Worm (Caenorhabditis elegans) whole organism, mixed stage, embryonic: ENCODE results near the gene F21D9.4.

Experiments
- ceh-43 ChIP-seq: fragments of 200-800 bp; sonication (Bioruptor generic); optimal IDR thresholded peaks from 2 replicates; lab custom pipeline; 2018; ENCODE audit warnings: mild to moderate bottlenecking, missing genetic modification characterization, moderate library complexity, missing compliant biosample characterization
- ceh-83 ChIP-seq: fragments of 200-800 bp; sonication (Bioruptor generic); optimal IDR thresholded peaks from 2 replicates; lab custom pipeline; 2018; ENCODE audit warnings: mild to moderate bottlenecking, missing genetic modification characterization, missing compliant biosample characterization
- ces-1 ChIP-seq: fragments of 150-350 bp; optimal IDR thresholded peaks from 2 replicates; lab custom pipeline; 2014; ENCODE audit warnings: missing biosample characterization, missing genetic modification reagents, missing genetic modification characterization
- cnd-1 ChIP-seq: fragments of 200-800 bp; sonication (Bioruptor generic); optimal IDR thresholded peaks from 2 replicates; lab custom pipeline; 2018; ENCODE audit warnings: mild to moderate bottlenecking, missing genetic modification characterization, missing compliant biosample characterization
- drap-1 ChIP-seq: fragments of 200-800 bp; sonication (Bioruptor generic); optimal IDR thresholded peaks from 3 replicates; lab custom pipeline; 2018; ENCODE audit warnings: mild to moderate bottlenecking, missing genetic modification characterization, missing compliant biosample characterization
- elt-1 ChIP-seq: sonication (generic microtip); optimal IDR thresholded peaks from 2 replicates; lab custom pipeline; 2017; ENCODE audit warnings: missing genetic modification characterization, mild to moderate bottlenecking, missing compliant biosample characterization, antibody characterized with exemption, moderate library complexity, borderline replicate concordance; ENCODE audit not compliant: insufficient read depth
- elt-3 ChIP-seq: fragments of 150-350 bp; optimal IDR thresholded peaks from 2 replicates; lab custom pipeline; 2014; ENCODE audit warnings: missing biosample characterization, missing genetic modification characterization
- flh-1 ChIP-seq: fragments of 200-800 bp; sonication (Bioruptor generic); optimal IDR thresholded peaks from 2 replicates; lab custom pipeline; 2018; ENCODE audit warnings: mild to moderate bottlenecking, missing genetic modification characterization, moderate library complexity, missing compliant biosample characterization
- ham-2 ChIP-seq: fragments of 200-800 bp; sonication (Bioruptor generic); optimal IDR thresholded peaks from 2 replicates; lab custom pipeline; 2018; ENCODE audit warnings: mild to moderate bottlenecking, missing genetic modification characterization, missing compliant biosample characterization
- hlh-1 ChIP-seq: fragments of 150-350 bp; optimal IDR thresholded peaks from 2 replicates; lab custom pipeline; 2014; ENCODE audit warnings: missing biosample characterization, missing genetic modification reagents, missing genetic modification characterization
- lin-32 ChIP-seq: fragments of 200-800 bp; sonication (Bioruptor generic); optimal IDR thresholded peaks from 2 replicates; lab custom pipeline; 2018; ENCODE audit warnings: mild to moderate bottlenecking, missing genetic modification characterization, missing compliant biosample characterization
- lsy-2 ChIP-seq: fragments of 150-350 bp; optimal IDR thresholded peaks from 2 replicates; lab custom pipeline; 2014; ENCODE audit warnings: missing biosample characterization, missing genetic modification characterization
- mep-1 ChIP-seq: fragments of 150-350 bp; optimal IDR thresholded peaks from 2 replicates; lab custom pipeline; 2017; ENCODE audit warnings: missing biosample characterization, missing genetic modification reagents, missing genetic modification characterization, inconsistent platforms
- mls-2 ChIP-seq: sonication (generic microtip); optimal IDR thresholded peaks from 2 replicates; lab custom pipeline; 2016; ENCODE audit warnings: mild to moderate bottlenecking, missing genetic modification characterization, moderate library complexity, missing compliant biosample characterization
- nhr-12 ChIP-seq: fragments of 150-350 bp; optimal IDR thresholded peaks from 2 replicates; lab custom pipeline; 2014; ENCODE audit warnings: missing biosample characterization, missing genetic modification characterization
- nhr-2 ChIP-seq: fragments of 150-350 bp; optimal IDR thresholded peaks from 2 replicates; lab custom pipeline; 2014; ENCODE audit warnings: missing biosample characterization, missing genetic modification characterization
- nhr-237 ChIP-seq: fragments of 150-350 bp; optimal IDR thresholded peaks from 2 replicates; lab custom pipeline; 2014; ENCODE audit warnings: missing biosample characterization, missing genetic modification characterization
- nhr-28 ChIP-seq: fragments of 150-350 bp; optimal IDR thresholded peaks from 2 replicates; lab custom pipeline; 2014; ENCODE audit warnings: missing biosample characterization, missing genetic modification characterization
- nhr-76 ChIP-seq: sonication (generic microtip); optimal IDR thresholded peaks from 2 replicates; lab custom pipeline; 2017; ENCODE audit warnings: missing biosample characterization, missing genetic modification characterization
- sem-2 ChIP-seq: fragments of 200-800 bp; sonication (Bioruptor generic); optimal IDR thresholded peaks from 2 replicates; lab custom pipeline; 2018; ENCODE audit warnings: mild to moderate bottlenecking, missing genetic modification characterization, missing compliant biosample characterization
- snpc-4 ChIP-seq: fragments of 150-350 bp; optimal IDR thresholded peaks from 2 replicates; lab custom pipeline; 2014; ENCODE audit warnings: missing biosample characterization, missing genetic modification characterization
- sptf-1 ChIP-seq: sonication (generic microtip); optimal IDR thresholded peaks from 2 replicates; lab custom pipeline; 2017; ENCODE audit warnings: mild to moderate bottlenecking, missing genetic modification characterization, moderate library complexity, missing compliant biosample characterization
- tbx-8 ChIP-seq: fragments of 200-800 bp; sonication (Bioruptor generic); optimal IDR thresholded peaks from 2 replicates; lab custom pipeline; 2018; ENCODE audit warnings: mild to moderate bottlenecking, missing genetic modification characterization, moderate library complexity, missing compliant biosample characterization
- unc-120 ChIP-seq: sonication (generic microtip); optimal IDR thresholded peaks from 2 replicates; lab custom pipeline; 2017; ENCODE audit warnings: missing genetic modification characterization, missing compliant biosample characterization; ENCODE audit not compliant: poor library complexity, severe bottlenecking
- unc-39 ChIP-seq: fragments of 150-350 bp; optimal IDR thresholded peaks from 2 replicates; lab custom pipeline; 2014; ENCODE audit warnings: missing biosample characterization, missing genetic modification characterization
- zip-8 ChIP-seq: fragments of 150-350 bp; optimal IDR thresholded peaks from 2 replicates; lab custom pipeline; 2014; ENCODE audit warnings: missing biosample characterization, missing genetic modification characterization
- ztf-11 ChIP-seq: fragments of 150-350 bp; optimal IDR thresholded peaks from 2 replicates; lab custom pipeline; 2014; ENCODE audit warnings: missing biosample characterization, missing genetic modification characterization

F21D9.4 gene

DNA sequence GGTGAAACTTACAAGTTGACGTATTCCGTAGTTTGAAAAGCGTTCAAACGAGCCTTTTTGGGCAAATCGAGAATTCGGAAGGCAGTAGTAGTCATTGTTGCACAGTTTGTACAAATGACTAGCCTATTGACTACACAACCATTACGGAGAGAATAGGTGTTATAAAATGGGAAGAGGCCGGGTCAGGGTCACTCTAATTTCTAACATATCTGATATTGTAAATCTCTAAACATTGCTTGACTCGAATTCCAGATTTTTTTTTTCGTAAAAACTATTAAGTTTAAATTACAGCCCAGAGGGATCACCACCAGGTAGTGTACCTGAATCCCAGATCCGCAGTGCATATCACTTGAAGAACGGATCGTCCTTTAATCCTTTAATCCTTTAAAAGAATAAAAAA lies 16.4 kb upstream of the F21D9.4 start, which contains the start of gene fbxb-2:
TSS of gene fbxb-2 (minus strand) at position 101 of the 400 bp plus-strand sequence.
- TF ChIP-seq lsy-2 (tag; lab: Kevin White, UChicago) (no peak), sptf-1 (no peak), hlh-1 (tag; lab: Kevin White, UChicago) (no peak), ces-1 (no peak)

DNA sequence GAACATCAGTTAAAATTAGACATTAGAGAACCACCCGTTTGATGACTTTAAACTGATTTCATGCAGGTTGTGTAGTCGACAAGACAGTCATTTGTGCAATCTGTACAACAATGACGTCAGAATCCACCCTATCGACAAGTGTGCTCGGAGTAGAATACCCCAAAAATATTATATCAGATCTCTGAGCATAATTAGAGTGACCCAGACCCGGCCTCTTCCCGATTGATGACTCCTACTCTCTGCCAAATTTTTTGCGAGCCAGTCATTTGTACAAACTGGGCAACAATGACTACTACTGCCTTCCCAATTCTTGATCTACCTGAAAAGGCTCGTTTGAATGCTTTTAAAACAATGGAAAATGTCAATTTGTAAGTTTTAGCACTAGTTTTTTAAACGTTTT lies 13.5 kb upstream of the F21D9.4 start, which contains the start of the genes fbxb-115 and fbxb-1:
TSS of gene fbxb-115 (minus strand) at position 101 of the 400 bp plus-strand sequence.
TSS of gene fbxb-1 (plus strand) at position 226 of the 400 bp plus-strand sequence.
- no peak for TF ChIP-seq snpc-4
- no peak for TF ChIP-seq nhr-237 (tag; lab: Kevin White, UChicago)
- TF ChIP-seq zip-8 = no peak
- no peak for TF ChIP-seq nhr-12 (tag; lab: Kevin White, UChicago)
- no peak for TF ChIP-seq unc-39 (tag; lab: Kevin White, UChicago)
- TF ChIP-seq nhr-28 (tag; lab: Kevin White, UChicago) = no peak
- no peak for TF ChIP-seq ham-2 (GFP tag; lab: Kevin White, UChicago)

- no peak for TF ChIP-seq nhr-237 (tag; lab: Kevin White, UChicago)
- no peak for TF ChIP-seq nhr-28 (tag; lab: Kevin White, UChicago)
- TF ChIP-seq nhr-76 (tag; lab: Kevin White, UChicago) = no peak
- TF ChIP-seq ceh-43 (GFP tag; lab: Kevin White, UChicago) = no peak
- peak; percentile 36 for TF ChIP-seq nhr-2 (tag; lab: Kevin White, UChicago)
- no peak for TF ChIP-seq elt-3 (tag; lab: Kevin White, UChicago)
- TF ChIP-seq zip-8 = no peak
- no peak for TF ChIP-seq elt-1
- no peak for TF ChIP-seq lsy-2 (tag; lab: Kevin White, UChicago)
- TF ChIP-seq cnd-1 (tag; lab: Kevin White, UChicago) = peak; percentile 16
- TF ChIP-seq ces-1 = no peak
These were observed 2.6 kb upstream of the F21D9.4 start, which contains the start of gene str-81 for ce11 chrV:19250983-19251382. Gene str-81, minus strand, starts transcription at chrV:19251083.

DNA sequence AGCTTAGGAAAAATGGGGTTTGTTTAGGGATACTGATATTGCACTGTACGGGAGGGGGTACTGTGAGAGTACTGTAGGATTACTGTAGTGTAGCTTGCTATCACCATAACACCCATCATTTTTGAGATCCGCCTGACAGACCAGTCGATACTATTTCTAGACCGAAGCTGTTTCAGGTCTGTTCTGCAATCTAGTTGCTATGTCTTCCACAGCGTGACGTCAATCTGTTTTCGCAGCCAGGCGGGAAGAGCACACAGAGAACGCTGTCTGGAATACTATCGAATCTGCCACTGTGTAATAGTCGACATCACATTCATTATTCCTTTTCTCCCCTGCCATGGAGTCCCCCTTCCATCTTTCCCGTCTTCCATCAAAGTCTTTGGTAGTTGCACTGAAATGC lies 1.8 kb upstream of the F21D9.4 start, which contains the start of gene F21D9.11:
TSS of gene F21D9.11 (plus strand) at position 301 of the 400 bp plus-strand sequence.
- TF ChIP-seq flh-1 = no peak
- no peak for TF ChIP-seq sem-2 (GFP tag; lab: Kevin White, UChicago)
- TF ChIP-seq mls-2 (tag; lab: Kevin White, UChicago) = no peak
- TF ChIP-seq unc-120 (tag; lab: Kevin White, UChicago) = no peak
- TF ChIP-seq ztf-11 (tag; lab: Kevin White, UChicago) = no peak

DNA sequence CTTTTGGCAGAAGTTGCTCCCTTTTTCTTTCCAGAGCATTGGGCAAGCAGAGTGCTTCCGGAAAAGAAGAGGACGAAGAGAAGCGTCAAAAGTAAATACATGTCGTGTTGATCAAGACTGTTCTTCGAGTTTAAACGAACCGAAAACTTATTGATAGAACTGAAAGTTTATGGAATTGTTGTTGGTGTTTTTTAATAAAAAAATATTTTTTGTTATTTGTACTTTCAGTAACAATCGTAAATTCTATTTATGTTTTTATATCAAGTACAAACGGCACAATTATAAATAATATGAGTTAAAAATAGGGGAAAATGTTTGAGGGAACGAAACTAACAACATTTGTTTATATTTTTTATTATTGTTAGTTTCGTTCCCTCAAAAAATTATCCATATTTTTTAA lies 4.0 kb downstream of the F21D9.4 start, which contains the start of gene F21D9.3:
TSS of gene F21D9.3 (minus strand) at position 101 of the 400 bp plus-strand sequence.
- TF ChIP-seq drap-1 (no peak), hlh-1 (tag; lab: Kevin White, UChicago) (no peak), zip-8 (no peak), ztf-11 (tag; lab: Kevin White, UChicago) (no peak), mep-1 (no peak), snpc-4 (no peak), tbx-8 (GFP tag; lab: Kevin White, UChicago) (no peak), unc-120 (tag; lab: Kevin White, UChicago) (no peak), ceh-83 (GFP tag; lab: Kevin White, UChicago) (no peak)
- TF ChIP-seq, all 35 proteins: peak for 0

ce11 chrV:19259403-19259802 lies 5.8 kb downstream of the F21D9.4 start:
- TF ChIP-seq flh-1 (no peak), hlh-1 (tag; lab: Kevin White, UChicago) (no peak), lin-32 (GFP tag; lab: Kevin White, UChicago) (no peak), lsy-2 (tag; lab: Kevin White, UChicago) (no peak), nhr-237 (tag; lab: Kevin White, UChicago) (no peak), mls-2 (tag; lab: Kevin White, UChicago) (no peak), sem-2 (GFP tag; lab: Kevin White, UChicago) (no peak), nhr-28 (tag; lab: Kevin White, UChicago) (no peak), mep-1 (no peak)
